Fruit fly (Drosophila melanogaster) whole organism, wandering third instar larva: Measurements from ENCODE around the gene Glys.

Experiments
- CG32264 ChIP-seq: fragments of 200-800 bp; sonication (Bioruptor generic); optimal IDR thresholded peaks from 2 replicates; lab custom pipeline; 2016; ENCODE audit warnings: missing biosample characterization, missing genetic modification characterization
- GATAd ChIP-seq: sonication (Bioruptor generic); optimal IDR thresholded peaks from 2 replicates; lab custom pipeline; 2016; ENCODE audit warnings: missing biosample characterization, missing genetic modification characterization
- HLH106 ChIP-seq: fragments of 200-800 bp; optimal IDR thresholded peaks from 3 replicates; lab custom pipeline; 2019; ENCODE audit warnings: missing biosample characterization, mild to moderate bottlenecking, missing genetic modification characterization, moderate library complexity
- Mio ChIP-seq: sonication (Bioruptor generic); optimal IDR thresholded peaks from 2 replicates; lab custom pipeline; 2016; ENCODE audit warnings: missing biosample characterization, missing genetic modification characterization
- Myc ChIP-seq: fragments of >200 bp; optimal IDR thresholded peaks from 2 replicates; lab custom pipeline; 2017
- N ChIP-seq: fragments of >200 bp; optimal IDR thresholded peaks from 2 replicates; lab custom pipeline; 2018; ENCODE audit warnings: missing biosample characterization, missing external identifiers, missing genetic modification characterization
- OdsH ChIP-seq: fragments of 200-800 bp; sonication (Bioruptor generic); optimal IDR thresholded peaks from 2 replicates; lab custom pipeline; 2016; ENCODE audit warnings: missing biosample characterization, mild to moderate bottlenecking, missing genetic modification characterization
- Rel ChIP-seq, 2 experiments: fragments of 200-800 bp; sonication (Bioruptor generic) in 1 of 2; optimal IDR thresholded peaks; 2 replicates in 1 of 2; 3 replicates in 1 of 2; lab custom pipeline; 2016 to 2019; ENCODE audit warnings: mild to moderate bottlenecking in 2 of 2, missing biosample characterization in 2 of 2, missing genetic modification characterization in 2 of 2, moderate library complexity in 1 of 2
- br ChIP-seq: fragments of 200-800 bp; sonication (Bioruptor generic); optimal IDR thresholded peaks from 2 replicates; lab custom pipeline; 2016; ENCODE audit warnings: missing biosample characterization, missing genetic modification characterization
- h ChIP-seq: fragments of 200-800 bp; sonication (Bioruptor generic); optimal IDR thresholded peaks from 3 replicates; lab custom pipeline; 2016; ENCODE audit warnings: missing biosample characterization, mild to moderate bottlenecking, missing genetic modification characterization
- lola ChIP-seq: fragments of >200 bp; optimal IDR thresholded peaks from 2 replicates; lab custom pipeline; 2017; ENCODE audit warnings: missing biosample characterization, missing genetic modification characterization
- tai ChIP-seq: sonication (Bioruptor generic); optimal IDR thresholded peaks from 2 replicates; lab custom pipeline; 2016; ENCODE audit warnings: missing biosample characterization, missing genetic modification characterization

- TF ChIP-seq CG32264 (GFP tag; lab: Kevin White, UChicago) (no peak), Myc (lab: Kevin White, UChicago) (no peak), br (GFP tag; lab: Kevin White, UChicago) (no peak), h (no peak), lola (GFP tag; lab: Kevin White, UChicago) (no peak), Mio (GFP tag; lab: Kevin White, UChicago) (no peak), OdsH (no peak), GATAd (no peak), HLH106 (no peak), N (GFP tag; lab: Kevin White, UChicago) (no peak), Rel (GFP tag; optimal IDR thresholded peaks at IDR 0.05; lab: Kevin White, UChicago) (no peak), Rel (tag; optimal IDR thresholded peaks at IDR 0.05; lab: Kevin White, UChicago) (no peak), tai (GFP tag; lab: Kevin White, UChicago) (no peak)
These were observed 1.2 kb upstream of the Glys start for dm6 chr3R:15148562-15148961.
